Fruit fly (Drosophila melanogaster) whole organism, embryonic: ENCODE data around the gene CG2540.
A peak's percentile ranks its signal among the peaks of the same experiment; 100 is the strongest.

Experiments used
- B-H1 ChIP-seq: fragments of 200-800 bp; sonication (Bioruptor generic); IDR thresholded peaks from 3 replicates; pipeline ENCODE4 v1.3.6; 2022; ENCODE audit warnings: missing biosample characterization, missing genetic modification characterization
- CG10431 ChIP-seq: fragments of 200-800 bp; sonication (Bioruptor generic); optimal IDR thresholded peaks from 3 replicates; lab custom pipeline; 2018; ENCODE audit warnings: missing biosample characterization, mild to moderate bottlenecking, missing genetic modification characterization
- CG10959 ChIP-seq: fragments of 200-800 bp; sonication (Bioruptor generic); IDR thresholded peaks from 2 replicates; pipeline ENCODE4 v1.3.6; 2022; ENCODE audit warnings: missing biosample characterization, missing genetic modification characterization
- CG12659 ChIP-seq: fragments of 200-800 bp; sonication (Bioruptor generic); optimal IDR thresholded peaks from 3 replicates; lab custom pipeline; 2017; ENCODE audit warnings: mild to moderate bottlenecking, missing biosample characterization, missing genetic modification reagents, missing genetic modification characterization
- CG14860 ChIP-seq: fragments of 200-800 bp; sonication (Bioruptor generic); IDR thresholded peaks from 3 replicates; pipeline ENCODE4 v1.3.6; 2022; ENCODE audit warnings: missing biosample characterization, missing genetic modification characterization; ENCODE audit not compliant: partially characterized antibody
- CG15479 ChIP-seq: fragments of 200-800 bp; sonication (Bioruptor generic); optimal IDR thresholded peaks from 3 replicates; lab custom pipeline; 2019; ENCODE audit warnings: missing biosample characterization, mild to moderate bottlenecking, missing genetic modification characterization, moderate library complexity
- CG2120 ChIP-seq: fragments of 200-800 bp; sonication (Bioruptor generic); optimal IDR thresholded peaks from 3 replicates; lab custom pipeline; 2016; ENCODE audit warnings: missing biosample characterization, missing genetic modification characterization
- CG2202 ChIP-seq: fragments of 200-800 bp; sonication (Bioruptor generic); optimal IDR thresholded peaks from 2 replicates; lab custom pipeline; 2018; ENCODE audit warnings: missing biosample characterization, mild to moderate bottlenecking, missing genetic modification characterization
- CG32772 ChIP-seq: fragments of 200-800 bp; sonication (Bioruptor generic); IDR thresholded peaks from 2 replicates; pipeline ENCODE4 v1.3.6; 2022; ENCODE audit warnings: missing biosample characterization, missing genetic modification characterization
- CG34376 ChIP-seq: fragments of 200-800 bp; sonication (Bioruptor generic); optimal IDR thresholded peaks from 2 replicates; lab custom pipeline; 2018; ENCODE audit warnings: missing biosample characterization, mild to moderate bottlenecking, missing genetic modification characterization
- CG4360 ChIP-seq: fragments of 200-800 bp; sonication (Bioruptor generic); IDR thresholded peaks from 2 replicates; pipeline ENCODE4 v1.3.6; 2022; ENCODE audit warnings: missing biosample characterization, missing genetic modification characterization
- CG7786 ChIP-seq: fragments of 200-800 bp; sonication (Bioruptor generic); optimal IDR thresholded peaks from 2 replicates; lab custom pipeline; 2016; ENCODE audit warnings: missing biosample characterization, missing genetic modification characterization
- CG8089 ChIP-seq: fragments of 200-800 bp; sonication (Bioruptor generic); optimal IDR thresholded peaks from 3 replicates; lab custom pipeline; 2016; ENCODE audit warnings: missing biosample characterization, missing genetic modification characterization
- CG9932 ChIP-seq: fragments of 200-800 bp; sonication (Bioruptor generic); IDR thresholded peaks from 2 replicates; pipeline ENCODE4 v1.3.6; 2022; ENCODE audit warnings: missing biosample characterization, missing genetic modification characterization
- Elba2 ChIP-seq: fragments of 200-800 bp; sonication (Bioruptor generic); optimal IDR thresholded peaks from 3 replicates; lab custom pipeline; 2016; ENCODE audit warnings: missing biosample characterization, missing genetic modification characterization
- HLH3B ChIP-seq: fragments of 200-800 bp; sonication (Bioruptor generic); IDR thresholded peaks from 2 replicates; pipeline ENCODE4 v1.3.6; 2022; ENCODE audit warnings: missing biosample characterization, missing genetic modification characterization
- Med ChIP-seq: fragments of 200-800 bp; sonication (Bioruptor generic); peaks from one replicate; lab custom pipeline; 2016; ENCODE audit warnings: missing biosample characterization, missing genetic modification characterization, mild to moderate bottlenecking, inconsistent platforms, moderate library complexity
- Meics ChIP-seq: fragments of 200-800 bp; sonication (Bioruptor generic); optimal IDR thresholded peaks from 2 replicates; lab custom pipeline; 2017; ENCODE audit warnings: missing biosample characterization, mild to moderate bottlenecking, missing genetic modification characterization
- Nf-YB ChIP-seq: fragments of 200-800 bp; sonication (Bioruptor generic); optimal IDR thresholded peaks from 3 replicates; lab custom pipeline; 2019; ENCODE audit warnings: missing biosample characterization, mild to moderate bottlenecking, missing genetic modification characterization, moderate library complexity
- Nf-YC ChIP-seq: fragments of 200-800 bp; optimal IDR thresholded peaks from 3 replicates; lab custom pipeline; 2019; ENCODE audit warnings: missing biosample characterization, mild to moderate bottlenecking, missing genetic modification characterization, moderate library complexity
- Pdp1 ChIP-seq, 2 experiments: fragments of 200-800 bp; sonication (Bioruptor generic); optimal IDR thresholded peaks; 3 replicates each; lab custom pipeline; 2016; ENCODE audit warnings: missing biosample characterization in 2 of 2, missing genetic modification characterization in 2 of 2, mild to moderate bottlenecking in 1 of 2, moderate library complexity in 1 of 2
- Trl ChIP-seq, 3 experiments: fragments of >200 bp in 2 of 3; fragments of 200-800 bp in 1 of 3; sonication (Bioruptor generic) in 1 of 3; optimal IDR thresholded peaks; 2 replicates in 1 of 3; 3 replicates in 2 of 3; lab custom pipeline; 2016 to 2017; ENCODE audit warnings: missing biosample characterization in 1 of 3, missing genetic modification characterization in 1 of 3
- bigmax ChIP-seq: fragments of 200-800 bp; sonication (Bioruptor generic); optimal IDR thresholded peaks from 2 replicates; lab custom pipeline; 2018; ENCODE audit warnings: missing biosample characterization, mild to moderate bottlenecking, missing genetic modification characterization
- cg ChIP-seq: fragments of 200-800 bp; sonication (Bioruptor generic); optimal IDR thresholded peaks from 3 replicates; lab custom pipeline; 2019; ENCODE audit warnings: missing biosample characterization, mild to moderate bottlenecking, missing genetic modification characterization, moderate library complexity
- chinmo ChIP-seq: fragments of 200-800 bp; sonication (Bioruptor generic); IDR thresholded peaks from 4 replicates; pipeline ENCODE4 v1.3.6; 2022; ENCODE audit warnings: missing biosample characterization, missing genetic modification characterization; ENCODE audit not compliant: partially characterized antibody
- ems ChIP-seq: fragments of 200-800 bp; sonication (Bioruptor generic); optimal IDR thresholded peaks from 3 replicates; lab custom pipeline; 2016; ENCODE audit warnings: missing biosample characterization, missing genetic modification characterization
- exex ChIP-seq: fragments of 200-800 bp; sonication (Bioruptor generic); optimal IDR thresholded peaks from 4 replicates; lab custom pipeline; 2018; ENCODE audit warnings: missing biosample characterization, mild to moderate bottlenecking, missing genetic modification characterization, moderate library complexity
- insv ChIP-seq, 2 experiments: fragments of 200-800 bp; sonication (Bioruptor generic); optimal IDR thresholded peaks; 3 replicates each; lab custom pipeline; 2016 to 2018; ENCODE audit warnings: missing biosample characterization in 2 of 2, missing genetic modification characterization in 2 of 2
- lilli ChIP-seq: fragments of 200-800 bp; sonication (Bioruptor generic); optimal IDR thresholded peaks from 3 replicates; lab custom pipeline; 2016; ENCODE audit warnings: missing biosample characterization, missing genetic modification characterization
- luna ChIP-seq: fragments of 200-800 bp; sonication (Bioruptor generic); optimal IDR thresholded peaks from 2 replicates; lab custom pipeline; 2016; ENCODE audit warnings: missing biosample characterization, missing genetic modification characterization
- mam ChIP-seq: fragments of 200-800 bp; sonication (Bioruptor generic); optimal IDR thresholded peaks from 3 replicates; lab custom pipeline; 2016; ENCODE audit warnings: missing biosample characterization, missing genetic modification characterization
- nerfin-1 ChIP-seq: fragments of 200-800 bp; sonication (Bioruptor generic); optimal IDR thresholded peaks from 3 replicates; lab custom pipeline; 2019; ENCODE audit warnings: missing biosample characterization, mild to moderate bottlenecking, missing genetic modification characterization, moderate library complexity
- pfk ChIP-seq: fragments of 200-800 bp; sonication (Bioruptor generic); optimal IDR thresholded peaks from 2 replicates; lab custom pipeline; 2018; ENCODE audit warnings: missing biosample characterization, mild to moderate bottlenecking, missing genetic modification characterization, moderate library complexity
- pho ChIP-seq: fragments of 200-800 bp; sonication (Bioruptor generic); optimal IDR thresholded peaks from 2 replicates; lab custom pipeline; 2016; ENCODE audit warnings: missing biosample characterization, missing genetic modification characterization
- ranshi ChIP-seq: fragments of 200-800 bp; sonication (Bioruptor generic); IDR thresholded peaks from 2 replicates; pipeline ENCODE4 v1.3.6; 2022; ENCODE audit warnings: missing biosample characterization, missing genetic modification characterization
- repo ChIP-seq: fragments of 200-800 bp; sonication (Bioruptor generic); optimal IDR thresholded peaks from 2 replicates; lab custom pipeline; 2016; ENCODE audit warnings: missing biosample characterization, missing genetic modification characterization
- row ChIP-seq: fragments of 200-800 bp; sonication (Bioruptor generic); IDR thresholded peaks from 3 replicates; pipeline ENCODE4 v1.3.6; 2022; ENCODE audit warnings: missing biosample characterization, missing genetic modification characterization
- sens ChIP-seq: fragments of 200-800 bp; sonication (Bioruptor generic); peaks from one replicate; lab custom pipeline; 2016; ENCODE audit warnings: missing biosample characterization, missing genetic modification characterization
- sug ChIP-seq: fragments of 200-800 bp; optimal IDR thresholded peaks from 2 replicates; lab custom pipeline; 2019; ENCODE audit warnings: missing biosample characterization, mild to moderate bottlenecking, missing genetic modification characterization, moderate library complexity
- zen ChIP-seq: fragments of 200-800 bp; sonication (Bioruptor generic); optimal IDR thresholded peaks from 3 replicates; lab custom pipeline; 2018; ENCODE audit warnings: missing biosample characterization, mild to moderate bottlenecking, missing genetic modification characterization, moderate library complexity

CG2540 gene

DNA sequence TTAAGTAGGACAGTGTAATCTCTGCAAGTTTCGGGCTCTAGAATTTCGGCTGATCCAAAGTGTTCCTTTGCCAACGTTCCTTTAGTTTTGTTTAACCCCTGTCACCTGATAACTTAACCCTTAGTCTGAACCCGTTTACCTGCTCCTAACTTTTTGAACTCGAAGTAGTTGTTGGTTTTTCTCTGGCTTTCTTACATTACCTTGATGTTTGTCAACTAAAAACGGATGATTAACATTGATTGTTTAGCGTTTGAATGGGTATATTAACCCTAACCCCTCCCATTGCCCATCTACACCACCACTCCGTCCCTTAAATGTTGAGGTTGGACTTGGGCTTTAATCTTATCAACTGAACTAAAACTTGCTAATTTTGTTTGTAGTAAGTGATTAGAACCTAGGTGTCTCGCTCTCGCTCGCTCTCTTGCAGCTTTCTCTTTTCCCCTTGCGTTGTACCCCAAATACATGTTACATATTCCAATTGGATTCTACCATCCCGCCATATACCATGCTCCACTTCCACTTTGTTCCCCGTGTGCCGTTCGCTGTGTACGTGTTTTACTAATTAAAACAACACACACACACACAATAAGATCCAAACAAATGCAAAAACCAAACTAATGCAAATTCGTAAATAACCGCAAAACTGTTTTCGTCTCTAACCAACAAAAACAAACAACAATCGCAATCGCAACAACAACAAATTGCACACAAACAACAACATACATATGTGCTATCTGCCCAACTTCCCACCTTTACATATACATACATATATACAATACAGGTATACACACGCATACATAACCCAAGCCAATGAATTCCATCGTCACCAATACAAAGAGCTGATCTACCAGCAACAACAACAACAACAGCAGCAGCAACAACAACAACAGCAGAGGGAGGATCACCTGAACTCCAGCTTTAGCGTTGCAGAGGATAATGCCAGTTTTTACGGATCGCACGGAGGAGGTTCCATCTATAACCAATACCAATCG, 28.6 kb upstream of the CG2540 start:
- TF ChIP-seq CG15479 (GFP tag; lab: Kevin White, UChicago) (peak; percentile 25), CG4360 (GFP tag; lab: Robert Waterston, UW) (peak; percentile 96), CG9932 (peak; percentile 24; the same call in 1 of the 2 replicates), Trl (optimal IDR thresholded peaks at IDR 0.05; lab: Kevin White, UChicago) (peak in 1 of 2 experiments; percentile 4), Trl (GFP tag; optimal IDR thresholded peaks at IDR 0.05; lab: Kevin White, UChicago) (no peak), mam (peak; percentile 12), Nf-YB (GFP tag; lab: Kevin White, UChicago) (peak; percentile 82), sens (peak; percentile 50), Pdp1 (GFP tag; optimal IDR thresholded peaks at IDR 0.05; lab: Kevin White, UChicago) (peak in 1 of 2 experiments; percentile 38), CG2120 (GFP tag; lab: Kevin White, UChicago) (peak; percentile 60), CG10431 (GFP tag; lab: Kevin White, UChicago) (no peak), cg (GFP tag; lab: Kevin White, UChicago) (peak; percentile 85), HLH3B (GFP tag; lab: Robert Waterston, UW) (no peak), B-H1 (GFP tag; lab: Robert Waterston, UW) (no peak), sug (peak; percentile 18), zen (tag; lab: Kevin White, UChicago) (no peak), ems (GFP tag; lab: Kevin White, UChicago) (no peak), pho (GFP tag; lab: Kevin White, UChicago) (peak; percentile 1), Nf-YC (tag; lab: Kevin White, UChicago) (peak; percentile 85), bigmax (GFP tag; lab: Kevin White, UChicago) (peak; percentile 32), lilli (GFP tag; lab: Kevin White, UChicago) (no peak), ranshi (no peak), CG7786 (GFP tag; lab: Kevin White, UChicago) (peak; percentile 18), Med (peak; percentile 62), CG34376 (no peak), chinmo (GFP tag; lab: Robert Waterston, UW) (0 out of 4 replicates have a peak, but pooled peaks have one; percentile 49), exex (tag; lab: Kevin White, UChicago) (peak; percentile 87), luna (GFP tag; lab: Kevin White, UChicago) (no peak), pfk (GFP tag; lab: Kevin White, UChicago) (peak; percentile 97), CG8089 (GFP tag; lab: Kevin White, UChicago) (no peak), CG32772 (GFP tag; lab: Robert Waterston, UW) (no peak), CG2202 (tag; lab: Kevin White, UChicago) (no peak), insv (GFP tag; optimal IDR thresholded peaks at IDR 0.05; lab: Kevin White, UChicago) (peak; percentile 37 to 94), row (GFP tag; lab: Robert Waterston, UW) (peak; percentile 43; the same call in 1 of the 3 replicates), Meics (GFP tag; lab: Kevin White, UChicago) (no peak), nerfin-1 (no peak), CG10959 (GFP tag; lab: Robert Waterston, UW) (peak; percentile 54; the same call in 1 of the 2 replicates), Elba2 (GFP tag; lab: Kevin White, UChicago) (peak; percentile 75), CG12659 (GFP tag; lab: Kevin White, UChicago) (peak; percentile 19), repo (no peak), CG14860 (no peak)
